Worm (Caenorhabditis elegans) whole organism, L4 larva: ENCODE measurements around the gene C39F7.1.

Experiments
- F37D6.2 ChIP-seq: sonication (generic microtip); optimal IDR thresholded peaks from 2 replicates; lab custom pipeline; 2016; ENCODE audit warnings: mild to moderate bottlenecking, missing genetic modification characterization, missing compliant biosample characterization
- hmg-1.1 ChIP-seq: fragments of 200-800 bp; sonication (Bioruptor generic); IDR thresholded peaks from 2 replicates; pipeline ENCODE4 v1.3.6; 2022; ENCODE audit warnings: missing genetic modification reagents, missing genetic modification characterization, missing compliant biosample characterization
- nhr-237 ChIP-seq: sonication (generic microtip); optimal IDR thresholded peaks from 2 replicates; lab custom pipeline; 2017; ENCODE audit warnings: missing biosample characterization, missing genetic modification characterization
- nhr-77 ChIP-seq: fragments of 150-350 bp; optimal IDR thresholded peaks from 2 replicates; lab custom pipeline; 2014; ENCODE audit warnings: missing biosample characterization, missing genetic modification characterization
- snpc-4 ChIP-seq: fragments of 150-350 bp; optimal IDR thresholded peaks from 2 replicates; lab custom pipeline; 2014; ENCODE audit warnings: missing biosample characterization, missing genetic modification characterization
- zag-1 ChIP-seq: fragments of 150-350 bp; optimal IDR thresholded peaks from 2 replicates; lab custom pipeline; 2014; ENCODE audit warnings: missing biosample characterization, missing genetic modification characterization
- ztf-11 ChIP-seq: fragments of 150-350 bp; optimal IDR thresholded peaks from 2 replicates; lab custom pipeline; 2014; ENCODE audit warnings: missing biosample characterization, missing genetic modification characterization

- TF ChIP-seq hmg-1.1 (no peak), F37D6.2 (tag; lab: Kevin White, UChicago) (no peak), zag-1 (tag; lab: Kevin White, UChicago) (no peak), snpc-4 (tag; lab: Kevin White, UChicago) (no peak), nhr-237 (tag; lab: Kevin White, UChicago) (no peak), ztf-11 (tag; lab: Kevin White, UChicago) (no peak), nhr-77 (tag; lab: Kevin White, UChicago) (no peak)
Measured at ce11 chrV:1266540-1266939, 6.4 kb downstream of the C39F7.1 start.
